Worm (Caenorhabditis elegans): ENCODE measurements around the gene K02D10.1.

Gene K02D10.1

DNA sequence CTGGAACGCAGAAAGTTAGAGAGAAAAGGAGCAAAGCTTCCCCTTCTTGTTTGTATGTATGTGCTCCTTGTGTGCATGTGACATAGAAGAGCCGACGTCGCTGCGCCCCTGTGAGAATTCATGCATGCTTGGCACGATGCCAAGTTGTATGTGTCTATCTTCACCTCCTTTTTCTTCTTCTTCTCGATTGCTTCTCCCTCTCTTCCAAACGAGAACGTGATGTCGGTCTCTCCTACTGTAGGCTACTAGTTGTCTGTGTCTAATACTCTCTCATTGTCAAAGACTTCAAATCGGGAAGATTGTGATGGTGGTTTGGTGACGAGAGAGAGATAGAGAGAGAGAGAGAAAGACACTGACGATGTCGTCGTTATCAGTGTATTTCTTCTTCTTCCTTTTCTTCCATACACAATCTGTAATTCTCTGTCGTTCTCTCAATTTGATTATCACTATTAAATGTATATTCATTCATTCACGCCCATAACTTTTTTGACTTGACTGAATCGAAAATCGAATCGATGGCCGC is 27.9 kb downstream of the K02D10.1 start (continued):
- TF ChIP-seq sdz-12 (GFP tag; optimal IDR thresholded peaks at IDR 0.05): no peak
- TF ChIP-seq daf-19 (GFP tag; conservative IDR thresholded peaks at IDR 0.05): peak; percentile 62; the same call in 1 of the 2 replicates
- peak; percentile 23 for TF ChIP-seq F10B5.3 (tag; optimal IDR thresholded peaks at IDR 0.05)
- peak; percentile 58 for TF ChIP-seq dpl-1 (GFP tag; optimal IDR thresholded peaks at IDR 0.05)
- TF ChIP-seq ceh-44 (GFP tag; IDR thresholded peaks at IDR 0.05): 0 out of 2 replicates have a peak, but pooled peaks have one; percentile 20
- TF ChIP-seq dmd-9 (GFP tag; IDR thresholded peaks at IDR 0.05): no peak
- TF ChIP-seq arid-1 (GFP tag; conservative IDR thresholded peaks at IDR 0.05): 0 out of 2 replicates have a peak, but pooled peaks have one; percentile 24
- TF ChIP-seq fos-1 (tag; optimal IDR thresholded peaks at IDR 0.05): no peak
- TF ChIP-seq saeg-2 (GFP tag; IDR thresholded peaks at IDR 0.05): peak; percentile 46; the same call in 1 of the 2 replicates
- TF ChIP-seq zfp-3 (GFP tag; conservative IDR thresholded peaks at IDR 0.05): 0 out of 2 replicates have a peak, but pooled peaks have one; percentile 21
- TF ChIP-seq zip-2 (tag; optimal IDR thresholded peaks at IDR 0.05): no peak
- no peak for TF ChIP-seq lin-15B (tag; optimal IDR thresholded peaks at IDR 0.05)
- peak; percentile 19 for TF ChIP-seq attf-4 (tag; optimal IDR thresholded peaks at IDR 0.05)
- TF ChIP-seq R02D3.7 (tag; optimal IDR thresholded peaks at IDR 0.05): no peak
- TF ChIP-seq spr-1 (tag; optimal IDR thresholded peaks at IDR 0.05): peak; percentile 64
- TF ChIP-seq Y5F2A.4 (GFP tag; optimal IDR thresholded peaks at IDR 0.05): no peak
- peak; percentile 81 for TF ChIP-seq nhr-10 (tag; optimal IDR thresholded peaks at IDR 0.05)
- peak; percentile 99 for TF ChIP-seq hlh-11 (tag; optimal IDR thresholded peaks at IDR 0.05)
- peak; percentile 96 for TF ChIP-seq dmd-6 (GFP tag; IDR thresholded peaks at IDR 0.05)
- TF ChIP-seq mxl-2 (GFP tag; conservative IDR thresholded peaks at IDR 0.05): no peak
- peak; percentile 94 for TF ChIP-seq pqm-1 (tag; optimal IDR thresholded peaks at IDR 0.05)
- TF ChIP-seq nhr-76 (tag; optimal IDR thresholded peaks at IDR 0.05): no peak
- TF ChIP-seq duxl-1 (tag; optimal IDR thresholded peaks at IDR 0.05; ENCODE audit: poor library complexity): no peak
- no peak for TF ChIP-seq ceh-82 (tag; optimal IDR thresholded peaks at IDR 0.05)
- TF ChIP-seq spr-3 (GFP tag; optimal IDR thresholded peaks at IDR 0.05): peak; percentile 21
- peak in 1 of 2 experiments; percentile 21 for TF ChIP-seq ZK546.5 (tag; optimal IDR thresholded peaks at IDR 0.05)
- TF ChIP-seq ama-1 (optimal IDR thresholded peaks at IDR 0.05): peak; percentile 37
- TF ChIP-seq fkh-10 (GFP tag; optimal IDR thresholded peaks at IDR 0.05): peak; percentile 86
- TF ChIP-seq ctbp-1 (GFP tag; IDR thresholded peaks at IDR 0.05): peak; percentile 92
- TF ChIP-seq F49E8.2 (tag; optimal IDR thresholded peaks at IDR 0.05; ENCODE audit: borderline replicate concordance): no peak
- TF ChIP-seq mxl-3 (GFP tag; optimal IDR thresholded peaks at IDR 0.05): peak; percentile 93
- no peak for TF ChIP-seq vab-7 (GFP tag; IDR thresholded peaks at IDR 0.05)
- TF ChIP-seq nhr-11 (tag; optimal IDR thresholded peaks at IDR 0.05): peak; percentile 80
- peak; percentile 42 for TF ChIP-seq lin-38 (GFP tag; IDR thresholded peaks at IDR 0.05)
- TF ChIP-seq D1046.2 (GFP tag; IDR thresholded peaks at IDR 0.05): no peak
- no peak for TF ChIP-seq dmd-8 (GFP tag; IDR thresholded peaks at IDR 0.05)
- peak in 1 of 2 experiments; percentile 12 for TF ChIP-seq daf-16 (GFP tag; optimal IDR thresholded peaks at IDR 0.05)
- peak; percentile 79 for TF ChIP-seq daf-16 (tag; optimal IDR thresholded peaks at IDR 0.05)
- no peak for TF ChIP-seq ceh-62 (tag; optimal IDR thresholded peaks at IDR 0.05)
- peak; percentile 90 to 94 for TF ChIP-seq lsy-2 (tag; optimal IDR thresholded peaks at IDR 0.05)
- no peak for TF ChIP-seq tag-97 (GFP tag; IDR thresholded peaks at IDR 0.05)
- TF ChIP-seq madf-9 (GFP tag; conservative IDR thresholded peaks at IDR 0.05): 0 out of 2 replicates have a peak, but pooled peaks have one; percentile 27
- TF ChIP-seq nhr-28 (tag; optimal IDR thresholded peaks at IDR 0.05): peak; percentile 99
- peak; percentile 56 for TF ChIP-seq mes-2 (tag; optimal IDR thresholded peaks at IDR 0.05; ENCODE audit: poor library complexity, severe bottlenecking)
- TF ChIP-seq lim-7 (GFP tag; IDR thresholded peaks at IDR 0.05): 0 out of 2 replicates have a peak, but pooled peaks have one; percentile 43
- TF ChIP-seq nhr-102 (tag; optimal IDR thresholded peaks at IDR 0.05): peak; percentile 78
- TF ChIP-seq Y75B8A.6 (GFP tag; IDR thresholded peaks at IDR 0.05): no peak
- no peak for TF ChIP-seq nhr-237 (tag; optimal IDR thresholded peaks at IDR 0.05)
- TF ChIP-seq F37D6.2 (tag; optimal IDR thresholded peaks at IDR 0.05): peak; percentile 80
- TF ChIP-seq snpc-4 (tag; optimal IDR thresholded peaks at IDR 0.05): no peak
- TF ChIP-seq mdl-1 (tag; optimal IDR thresholded peaks at IDR 0.05): peak; percentile 77 to 97
